Worm (Caenorhabditis elegans) whole organism, L4 larva: Measurements from ENCODE around the gene ZK643.2.
"Not testable (repeated sequence)": the region's sequence is repeated elsewhere in the genome, so short reads cannot be mapped to it uniquely, and the experiment has no call there.

Experiments
- D1046.2 ChIP-seq: fragments of 200-800 bp; sonication (Bioruptor generic); IDR thresholded peaks from 2 replicates; pipeline ENCODE4 v1.3.6; 2022; ENCODE audit warnings: missing genetic modification characterization, missing compliant biosample characterization
- F10B5.3 ChIP-seq: sonication (generic microtip); optimal IDR thresholded peaks from 2 replicates; lab custom pipeline; 2016; ENCODE audit warnings: mild to moderate bottlenecking, missing genetic modification characterization, missing compliant biosample characterization
- F37D6.2 ChIP-seq: sonication (generic microtip); optimal IDR thresholded peaks from 2 replicates; lab custom pipeline; 2016; ENCODE audit warnings: mild to moderate bottlenecking, missing genetic modification characterization, missing compliant biosample characterization
- F44E2.7 ChIP-seq: fragments of 200-800 bp; sonication (Bioruptor generic); IDR thresholded peaks from 2 replicates; pipeline ENCODE4 v2.1.2; 2022; ENCODE audit warnings: missing genetic modification characterization, missing compliant biosample characterization
- Y105C5A.15 ChIP-seq: fragments of 200-800 bp; sonication (Bioruptor generic); IDR thresholded peaks from 2 replicates; pipeline ENCODE4 v1.3.6; 2022; ENCODE audit warnings: missing genetic modification characterization, missing compliant biosample characterization
- Y48G9A.11 ChIP-seq: fragments of 200-800 bp; sonication (Bioruptor generic); IDR thresholded peaks from 2 replicates; pipeline ENCODE4 v1.3.6; 2022; ENCODE audit warnings: missing genetic modification reagents, missing genetic modification characterization, missing compliant biosample characterization
- Y5F2A.4 ChIP-seq: fragments of 200-800 bp; sonication (Bioruptor generic); optimal IDR thresholded peaks from 2 replicates; lab custom pipeline; 2018; ENCODE audit warnings: mild to moderate bottlenecking, missing genetic modification characterization, missing compliant biosample characterization
- aha-1 ChIP-seq: fragments of 150-350 bp; peaks from one replicate; lab custom pipeline; 2014; ENCODE audit warnings: missing biosample characterization, missing genetic modification characterization
- arid-1 ChIP-seq: fragments of 200-800 bp; sonication (Bioruptor generic); conservative IDR thresholded peaks from 2 replicates; pipeline ENCODE4 v1.3.6; 2022; ENCODE audit warnings: missing genetic modification reagents, missing genetic modification characterization, missing compliant biosample characterization
- ceh-44 ChIP-seq: fragments of 200-800 bp; sonication (Bioruptor generic); IDR thresholded peaks from 2 replicates; pipeline ENCODE4 v1.3.6; 2022; ENCODE audit warnings: missing genetic modification reagents, missing genetic modification characterization, missing compliant biosample characterization
- ceh-62 ChIP-seq: sonication (generic microtip); optimal IDR thresholded peaks from 2 replicates; lab custom pipeline; 2017; ENCODE audit warnings: missing biosample characterization, missing genetic modification characterization
- daf-16 ChIP-seq, 3 experiments: sonication (generic microtip); optimal IDR thresholded peaks; 2 replicates each; lab custom pipeline; 2016 to 2017; ENCODE audit warnings: missing genetic modification characterization in 3 of 3, missing genetic modification reagents in 3 of 3, mild to moderate bottlenecking in 2 of 3, missing compliant biosample characterization in 2 of 3, missing biosample characterization in 1 of 3, moderate library complexity in 1 of 3
- daf-19 ChIP-seq: fragments of 200-800 bp; sonication (Bioruptor generic); conservative IDR thresholded peaks from 2 replicates; pipeline ENCODE4 v1.3.6; 2022; ENCODE audit warnings: missing genetic modification characterization, missing compliant biosample characterization
- dmd-8 ChIP-seq: fragments of 200-800 bp; sonication (Bioruptor generic); IDR thresholded peaks from 2 replicates; pipeline ENCODE4 v1.3.6; 2022; ENCODE audit warnings: missing genetic modification characterization, missing compliant biosample characterization
- dve-1 ChIP-seq: sonication (generic microtip); optimal IDR thresholded peaks from 2 replicates; lab custom pipeline; 2017; ENCODE audit warnings: antibody characterized with exemption, mild to moderate bottlenecking, missing genetic modification characterization, missing compliant biosample characterization; ENCODE audit not compliant: insufficient read depth
- egl-27 ChIP-seq: sonication (generic microtip); optimal IDR thresholded peaks from 3 replicates; lab custom pipeline; 2017; ENCODE audit warnings: missing biosample characterization, missing genetic modification reagents, missing genetic modification characterization
- fkh-10 ChIP-seq: fragments of 150-350 bp; optimal IDR thresholded peaks from 2 replicates; lab custom pipeline; 2014; ENCODE audit warnings: missing biosample characterization, missing genetic modification reagents, missing genetic modification characterization
- fos-1 ChIP-seq: fragments of 150-350 bp; optimal IDR thresholded peaks from 2 replicates; lab custom pipeline; 2014; ENCODE audit warnings: missing biosample characterization, missing genetic modification characterization
- gei-8 ChIP-seq: fragments of 200-800 bp; sonication (Bioruptor generic); optimal IDR thresholded peaks from 2 replicates; lab custom pipeline; 2018; ENCODE audit warnings: mild to moderate bottlenecking, missing genetic modification characterization, missing compliant biosample characterization
- hlh-30 ChIP-seq: sonication (generic microtip); optimal IDR thresholded peaks from 2 replicates; lab custom pipeline; 2017; ENCODE audit warnings: antibody characterized with exemption, mild to moderate bottlenecking, missing genetic modification characterization, missing compliant biosample characterization; ENCODE audit not compliant: insufficient read depth
- lin-13 ChIP-seq: fragments of 150-350 bp; optimal IDR thresholded peaks from 2 replicates; lab custom pipeline; 2014; ENCODE audit warnings: missing biosample characterization, missing genetic modification reagents, missing genetic modification characterization
- lin-38 ChIP-seq: fragments of 200-800 bp; sonication (Bioruptor generic); IDR thresholded peaks from 2 replicates; pipeline ENCODE4 v1.3.6; 2022; ENCODE audit warnings: missing genetic modification reagents, missing genetic modification characterization, missing compliant biosample characterization
- madf-5 ChIP-seq, 2 experiments: fragments of 200-800 bp; sonication (Bioruptor generic); IDR thresholded peaks; 2 replicates each; pipeline ENCODE4 v1.3.6; 2022; ENCODE audit warnings: missing compliant biosample characterization in 2 of 2, missing genetic modification characterization in 2 of 2
- mep-1 ChIP-seq: fragments of 150-350 bp; sonication (generic microtip); optimal IDR thresholded peaks from 3 replicates; lab custom pipeline; 2014; ENCODE audit warnings: missing biosample characterization, missing genetic modification characterization
- mxl-3 ChIP-seq: fragments of 200-800 bp; sonication (Bioruptor generic); optimal IDR thresholded peaks from 2 replicates; lab custom pipeline; 2018; ENCODE audit warnings: mild to moderate bottlenecking, missing genetic modification characterization, missing compliant biosample characterization
- nhr-102 ChIP-seq: sonication (generic microtip); optimal IDR thresholded peaks from 2 replicates; lab custom pipeline; 2016; ENCODE audit warnings: mild to moderate bottlenecking, missing genetic modification characterization, moderate library complexity, missing compliant biosample characterization
- pqm-1 ChIP-seq: sonication (generic microtip); optimal IDR thresholded peaks from 2 replicates; lab custom pipeline; 2017; ENCODE audit warnings: missing biosample characterization, missing genetic modification characterization
- rbr-2 ChIP-seq: sonication (generic microtip); optimal IDR thresholded peaks from 2 replicates; lab custom pipeline; 2016; ENCODE audit warnings: missing genotype, missing genetic modification characterization, missing compliant biosample characterization
- set-16 ChIP-seq: fragments of 200-800 bp; sonication (Bioruptor generic); IDR thresholded peaks from 2 replicates; pipeline ENCODE4 v1.3.6; 2022; ENCODE audit warnings: missing genetic modification reagents, missing genetic modification characterization, missing compliant biosample characterization
- unc-62 ChIP-seq, 3 experiments: fragments of 150-350 bp in 1 of 3; sonication (generic microtip); optimal IDR thresholded peaks in 2 of 3; peaks in 1 of 3; 1 replicate in 1 of 3; 2 replicates in 2 of 3; lab custom pipeline; 2014 to 2017; ENCODE audit warnings: missing biosample characterization in 3 of 3, missing genetic modification characterization in 3 of 3, missing genetic modification reagents in 3 of 3, missing genotype in 1 of 3
- zfp-3 ChIP-seq: fragments of 200-800 bp; sonication (Bioruptor generic); conservative IDR thresholded peaks from 2 replicates; pipeline ENCODE4 v1.3.6; 2022; ENCODE audit warnings: missing genetic modification reagents, missing genetic modification characterization, missing compliant biosample characterization
- zip-2 ChIP-seq: fragments of 150-350 bp; optimal IDR thresholded peaks from 2 replicates; lab custom pipeline; 2014; ENCODE audit warnings: missing biosample characterization, missing genetic modification characterization
- ztf-7 ChIP-seq: fragments of 150-350 bp; optimal IDR thresholded peaks from 2 replicates; lab custom pipeline; 2014; ENCODE audit warnings: missing biosample characterization, missing genetic modification characterization

ZK643.2 gene

DNA sequence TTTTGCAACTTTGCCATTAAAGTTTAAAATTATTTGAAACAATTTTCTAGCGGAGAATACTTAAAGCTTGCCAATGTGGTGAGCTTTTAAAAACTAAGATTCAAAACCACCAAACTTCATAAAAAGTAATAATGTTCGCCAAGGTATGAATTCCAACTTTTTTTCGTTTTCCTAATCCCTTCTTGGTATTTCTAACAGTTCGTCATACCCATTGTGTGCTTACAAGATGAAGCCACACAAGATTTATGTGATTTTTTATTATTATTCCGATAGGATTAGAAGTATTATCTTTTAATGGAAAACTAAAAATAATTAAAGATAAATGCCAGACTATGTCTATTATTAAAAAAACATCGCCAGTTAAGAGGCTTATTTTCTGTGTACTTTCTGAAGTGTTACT is 31.7 kb downstream of the ZK643.2 start:
- no peak for TF ChIP-seq dmd-8 (GFP tag; lab: Robert Waterston, UW)
- no peak for TF ChIP-seq set-16 (GFP tag; lab: Robert Waterston, UW)
- TF ChIP-seq nhr-102 (tag; lab: Kevin White, UChicago): no peak
- TF ChIP-seq ceh-44 (GFP tag; lab: Robert Waterston, UW): no peak
- no peak for TF ChIP-seq F44E2.7 (GFP tag; lab: Robert Waterston, UW)
- no peak for TF ChIP-seq zfp-3 (GFP tag; lab: Robert Waterston, UW)
- no peak for TF ChIP-seq F10B5.3 (tag; lab: Kevin White, UChicago)
- TF ChIP-seq Y48G9A.11 (GFP tag; lab: Robert Waterston, UW): no peak
- no peak for TF ChIP-seq gei-8
- no peak for TF ChIP-seq mep-1 (tag; lab: Kevin White, UChicago)
- TF ChIP-seq egl-27 (tag; lab: Kevin White, UChicago): no peak

DNA sequence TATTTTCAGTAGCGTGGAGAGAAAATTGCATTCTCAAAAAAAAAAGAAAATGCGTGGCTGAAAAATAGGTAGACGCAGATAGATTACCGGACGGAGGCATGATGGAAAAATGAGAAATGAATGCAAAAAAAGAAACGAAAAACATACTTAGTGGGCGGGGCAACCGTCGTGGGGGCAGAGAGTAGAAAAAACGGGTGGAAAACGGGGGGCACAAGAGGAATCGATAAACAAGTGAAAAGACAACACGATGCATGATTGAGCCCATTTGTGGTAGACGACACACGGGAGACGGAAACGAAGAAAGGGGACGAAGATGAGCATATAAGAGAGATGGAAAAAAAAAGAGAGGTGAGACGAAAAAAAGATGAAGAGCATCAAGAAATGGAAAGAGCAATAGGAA is 32.2 kb downstream of the ZK643.2 start:
- peak in 1 of 2 experiments; percentile 70 for TF ChIP-seq unc-62 (GFP tag; optimal IDR thresholded peaks at IDR 0.05 in 1 of 2; lab: Kevin White, UChicago)
- TF ChIP-seq unc-62 (tag; optimal IDR thresholded peaks at IDR 0.05; lab: Kevin White, UChicago): no peak
- TF ChIP-seq hlh-30 (tag; lab: Kevin White, UChicago): peak; percentile 18
- no peak for TF ChIP-seq daf-16 (GFP tag; optimal IDR thresholded peaks at IDR 0.05; lab: Kevin White, UChicago)
- TF ChIP-seq daf-16 (tag; optimal IDR thresholded peaks at IDR 0.05; lab: Kevin White, UChicago): peak; percentile 10
- TF ChIP-seq aha-1 (tag; lab: Kevin White, UChicago): peak; percentile 94
- TF ChIP-seq rbr-2 (tag; lab: Kevin White, UChicago): peak; percentile 38
- peak; percentile 2 for TF ChIP-seq dve-1
- no peak for TF ChIP-seq F37D6.2 (tag; lab: Kevin White, UChicago)
- no peak for TF ChIP-seq mxl-3 (GFP tag; lab: Kevin White, UChicago)

DNA sequence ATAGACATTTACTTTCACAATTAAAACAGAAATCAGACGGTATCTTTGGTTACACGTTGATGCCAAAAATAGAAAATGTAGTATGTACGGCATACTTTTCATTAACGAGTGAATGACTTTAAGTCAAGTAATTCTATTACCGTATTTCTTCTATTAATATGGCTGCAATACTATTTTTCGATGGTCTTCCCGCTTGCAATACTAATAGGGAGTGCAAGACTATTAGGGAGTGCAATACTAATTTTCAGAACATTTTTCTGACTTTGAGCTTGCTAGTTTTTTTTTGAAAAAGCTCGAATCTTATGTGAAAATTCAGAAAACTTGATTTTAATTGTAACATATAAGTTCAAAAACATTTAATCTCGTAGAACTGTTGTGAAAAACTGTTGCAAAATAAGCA is 33.4 kb downstream of the ZK643.2 start, which contains the start of gene R08D7.7:
Gene R08D7.7, plus strand, starts transcription at position 301 of the 400 bp plus-strand sequence.
- TF ChIP-seq Y105C5A.15, fkh-10, pqm-1: not testable (repeated sequence)

DNA sequence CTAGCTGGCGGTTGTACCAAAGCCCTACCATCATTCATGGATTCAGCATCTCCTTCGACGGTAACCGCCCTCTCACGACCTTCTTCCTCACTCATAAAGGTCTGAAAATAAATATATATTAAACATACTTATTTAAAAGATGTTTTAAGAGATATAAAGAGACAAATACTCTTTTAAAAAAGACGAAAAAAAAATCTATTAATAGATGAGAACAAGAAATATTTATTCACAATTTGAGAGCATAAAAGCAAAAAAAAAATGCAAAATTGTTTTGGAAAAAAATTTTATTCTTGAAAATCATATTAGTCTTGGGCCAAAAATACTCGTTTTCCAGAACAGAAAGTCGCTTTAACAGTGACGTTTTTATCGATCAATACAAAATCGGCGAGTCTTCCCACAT is 40.3 kb downstream of the ZK643.2 start, which contains the start of gene skat-1:
Gene skat-1, minus strand, starts transcription at position 101 of the 400 bp plus-strand sequence.
- TF ChIP-seq lin-13 (GFP tag; lab: Kevin White, UChicago) (no peak), lin-38 (GFP tag; lab: Robert Waterston, UW) (peak; percentile 21; the same call in 1 of the 2 replicates), nhr-102 (tag; lab: Kevin White, UChicago) (peak; percentile 7), Y5F2A.4 (GFP tag; lab: Kevin White, UChicago) (no peak), F10B5.3 (tag; lab: Kevin White, UChicago) (no peak), F44E2.7 (GFP tag; lab: Robert Waterston, UW) (no peak), ceh-62 (no peak), zip-2 (no peak), arid-1 (GFP tag; lab: Robert Waterston, UW) (no peak), D1046.2 (GFP tag; lab: Robert Waterston, UW) (no peak), fos-1 (tag; lab: Kevin White, UChicago) (no peak), ztf-7 (no peak), mep-1 (tag; lab: Kevin White, UChicago) (no peak)

DNA sequence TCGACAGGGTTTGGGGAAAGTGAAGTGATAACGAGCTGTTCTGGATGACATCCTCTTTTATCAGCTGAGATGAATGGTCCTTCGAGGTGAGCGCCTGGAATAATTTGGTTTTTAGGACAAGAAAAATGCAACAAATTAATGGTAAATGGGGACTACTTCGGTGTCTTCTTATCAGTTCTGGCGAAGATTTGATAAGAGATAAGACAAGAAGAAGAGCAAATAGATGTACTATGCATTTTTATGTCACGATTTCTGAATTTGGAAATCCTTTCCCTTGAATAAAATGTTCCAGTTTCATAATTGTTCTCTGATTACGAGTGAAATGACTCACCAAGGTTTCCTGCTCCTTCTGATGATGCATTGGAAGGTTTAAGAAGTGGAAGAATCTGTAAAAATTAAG is 41.5 kb downstream of the ZK643.2 start:
- no peak for TF ChIP-seq fkh-10
- peak; percentile 80 for TF ChIP-seq pqm-1
- no peak for TF ChIP-seq daf-19 (GFP tag; lab: Robert Waterston, UW)
- TF ChIP-seq madf-5 (GFP tag; IDR thresholded peaks at IDR 0.05; lab: Robert Waterston, UW): 0 out of 4 replicates have a peak, but pooled peaks of 1 of the 2 experiments have one; percentile 0
